Worm (Caenorhabditis elegans): ENCODE data around the gene Y41C4A.21.

- TF ChIP-seq unc-130 (tag; optimal IDR thresholded peaks at IDR 0.05) (no peak), skn-1 (tag; optimal IDR thresholded peaks at IDR 0.05) (no peak), pag-3 (tag; optimal IDR thresholded peaks at IDR 0.05; ENCODE audit: borderline replicate concordance, insufficient read depth) (no peak), dpl-1 (GFP tag; optimal IDR thresholded peaks at IDR 0.05) (no peak), unc-62 (GFP tag; optimal IDR thresholded peaks at IDR 0.05) (no peak), nhr-237 (tag; optimal IDR thresholded peaks at IDR 0.05) (no peak), alr-1 (tag; optimal IDR thresholded peaks at IDR 0.05; ENCODE audit: borderline replicate concordance) (no peak), nhr-77 (tag; optimal IDR thresholded peaks at IDR 0.05) (no peak), blmp-1 (tag; optimal IDR thresholded peaks at IDR 0.05) (no peak)
Observed at ce11 chrIII:11730850-11731249, 1.3 kb upstream of the Y41C4A.21 start.

Measured in whole organism, L1 larva.